Fruit fly (Drosophila melanogaster) whole organism, wandering third instar larva: Measurements from ENCODE around the gene CG3088.

ENCODE experiments used
- Abd-B ChIP-seq: fragments of >200 bp; optimal IDR thresholded peaks from 2 replicates; lab custom pipeline; 2017; ENCODE audit warnings: missing biosample characterization, missing genetic modification characterization
- CG32264 ChIP-seq: fragments of 200-800 bp; sonication (Bioruptor generic); optimal IDR thresholded peaks from 2 replicates; lab custom pipeline; 2016; ENCODE audit warnings: missing biosample characterization, missing genetic modification characterization
- CG9705 ChIP-seq: fragments of 200-800 bp; sonication (Bioruptor generic); optimal IDR thresholded peaks from 2 replicates; lab custom pipeline; 2018; ENCODE audit warnings: missing biosample characterization, mild to moderate bottlenecking, missing genetic modification characterization
- CrebA ChIP-seq: fragments of 200-800 bp; sonication (Bioruptor generic); optimal IDR thresholded peaks from 2 replicates; lab custom pipeline; 2016; ENCODE audit warnings: missing biosample characterization, mild to moderate bottlenecking, missing genetic modification characterization, borderline replicate concordance
- Dfd ChIP-seq: fragments of >200 bp; optimal IDR thresholded peaks from 2 replicates; lab custom pipeline; 2017; ENCODE audit warnings: missing biosample characterization, missing genetic modification characterization
- Dif ChIP-seq: fragments of 200-275, 200-300 bp; sonication (Bioruptor generic); optimal IDR thresholded peaks from 2 replicates; lab custom pipeline; 2018; ENCODE audit warnings: missing biosample characterization, missing genetic modification characterization; ENCODE audit not compliant: partially characterized antibody
- GATAd ChIP-seq: sonication (Bioruptor generic); optimal IDR thresholded peaks from 2 replicates; lab custom pipeline; 2016; ENCODE audit warnings: missing biosample characterization, missing genetic modification characterization
- HLH106 ChIP-seq: fragments of 200-800 bp; optimal IDR thresholded peaks from 3 replicates; lab custom pipeline; 2019; ENCODE audit warnings: missing biosample characterization, mild to moderate bottlenecking, missing genetic modification characterization, moderate library complexity
- Hnf4 ChIP-seq: fragments of 200-800 bp; sonication (Bioruptor generic); optimal IDR thresholded peaks from 2 replicates; lab custom pipeline; 2016; ENCODE audit warnings: missing biosample characterization, mild to moderate bottlenecking, missing genetic modification characterization
- Hr78 ChIP-seq: fragments of >200 bp; optimal IDR thresholded peaks from 2 replicates; lab custom pipeline; 2017; ENCODE audit warnings: missing biosample characterization, missing genetic modification characterization
- Hr83 ChIP-seq: fragments of 200-300 bp; sonication (Bioruptor generic); optimal IDR thresholded peaks from 2 replicates; lab custom pipeline; 2016; ENCODE audit warnings: missing biosample characterization, mild to moderate bottlenecking, missing genetic modification characterization, moderate library complexity; ENCODE audit not compliant: poor library complexity, severe bottlenecking
- Jra ChIP-seq: sonication (Bioruptor generic); optimal IDR thresholded peaks from 2 replicates; lab custom pipeline; 2016; ENCODE audit warnings: missing biosample characterization, missing genetic modification characterization
- Mio ChIP-seq: sonication (Bioruptor generic); optimal IDR thresholded peaks from 2 replicates; lab custom pipeline; 2016; ENCODE audit warnings: missing biosample characterization, missing genetic modification characterization
- Myc ChIP-seq: fragments of >200 bp; optimal IDR thresholded peaks from 2 replicates; lab custom pipeline; 2017
- N ChIP-seq: fragments of >200 bp; optimal IDR thresholded peaks from 2 replicates; lab custom pipeline; 2018; ENCODE audit warnings: missing biosample characterization, missing external identifiers, missing genetic modification characterization
- OdsH ChIP-seq: fragments of 200-800 bp; sonication (Bioruptor generic); optimal IDR thresholded peaks from 2 replicates; lab custom pipeline; 2016; ENCODE audit warnings: missing biosample characterization, mild to moderate bottlenecking, missing genetic modification characterization
- Rel ChIP-seq, 2 experiments: fragments of 200-800 bp; sonication (Bioruptor generic) in 1 of 2; optimal IDR thresholded peaks; 2 replicates in 1 of 2; 3 replicates in 1 of 2; lab custom pipeline; 2016 to 2019; ENCODE audit warnings: mild to moderate bottlenecking in 2 of 2, missing biosample characterization in 2 of 2, missing genetic modification characterization in 2 of 2, moderate library complexity in 1 of 2
- Vsx2 ChIP-seq: fragments of 200-300, 225-300 bp; sonication (Bioruptor generic); optimal IDR thresholded peaks from 2 replicates; lab custom pipeline; 2018; ENCODE audit warnings: missing biosample characterization, missing genetic modification characterization; ENCODE audit not compliant: partially characterized antibody
- brk ChIP-seq: fragments of 200-800 bp; sonication (Bioruptor generic); optimal IDR thresholded peaks from 2 replicates; lab custom pipeline; 2016; ENCODE audit warnings: missing biosample characterization, mild to moderate bottlenecking, missing genetic modification characterization
- dl ChIP-seq, 2 experiments: fragments of 175-275, 200-275 bp in 1 of 2; fragments of 200-275 bp in 1 of 2; sonication (Bioruptor generic); optimal IDR thresholded peaks; lab custom pipeline; 2018; ENCODE audit warnings: mild to moderate bottlenecking in 2 of 2, missing biosample characterization in 2 of 2, missing genetic modification characterization in 2 of 2, moderate library complexity in 2 of 2; ENCODE audit not compliant: partially characterized antibody in 2 of 2, insufficient read depth in 1 of 2
- dmrt93B ChIP-seq: fragments of 200-800 bp; sonication (Bioruptor generic); optimal IDR thresholded peaks from 2 replicates; lab custom pipeline; 2018; ENCODE audit warnings: missing biosample characterization, mild to moderate bottlenecking, missing genetic modification characterization
- dsf ChIP-seq: sonication (Bioruptor generic); optimal IDR thresholded peaks from 2 replicates; lab custom pipeline; 2016; ENCODE audit warnings: missing biosample characterization, missing genetic modification characterization, borderline replicate concordance
- ey ChIP-seq: fragments of 200-800 bp; sonication (Bioruptor generic); optimal IDR thresholded peaks from 2 replicates; lab custom pipeline; 2016; ENCODE audit warnings: missing biosample characterization, missing genetic modification characterization
- foxo ChIP-seq, 2 experiments: fragments of 200-800 bp; sonication (Bioruptor generic); optimal IDR thresholded peaks; 2 replicates in 1 of 2; 3 replicates in 1 of 2; lab custom pipeline; 2016 to 2017; ENCODE audit warnings: missing biosample characterization in 2 of 2, missing genetic modification characterization in 2 of 2
- fru ChIP-seq: fragments of 200-800 bp; sonication (Bioruptor generic); optimal IDR thresholded peaks from 3 replicates; lab custom pipeline; 2016; ENCODE audit warnings: missing biosample characterization, mild to moderate bottlenecking, missing genetic modification characterization
- h ChIP-seq: fragments of 200-800 bp; sonication (Bioruptor generic); optimal IDR thresholded peaks from 3 replicates; lab custom pipeline; 2016; ENCODE audit warnings: missing biosample characterization, mild to moderate bottlenecking, missing genetic modification characterization
- jim ChIP-seq: fragments of 175-275, 200-325 bp; sonication (Bioruptor generic); optimal IDR thresholded peaks from 2 replicates; lab custom pipeline; 2016; ENCODE audit warnings: missing biosample characterization, mild to moderate bottlenecking, missing genetic modification characterization
- lola ChIP-seq: fragments of >200 bp; optimal IDR thresholded peaks from 2 replicates; lab custom pipeline; 2017; ENCODE audit warnings: missing biosample characterization, missing genetic modification characterization
- pan ChIP-seq: fragments of >200 bp; optimal IDR thresholded peaks from 2 replicates; lab custom pipeline; 2017
- psq ChIP-seq: fragments of 200-800 bp; sonication (Bioruptor generic); optimal IDR thresholded peaks from 3 replicates; lab custom pipeline; 2017; ENCODE audit warnings: missing biosample characterization, mild to moderate bottlenecking, missing genetic modification characterization, moderate library complexity
- sage ChIP-seq: fragments of 200-800 bp; sonication (Bioruptor generic); optimal IDR thresholded peaks from 2 replicates; lab custom pipeline; 2016; ENCODE audit warnings: missing biosample characterization, mild to moderate bottlenecking, missing genetic modification characterization
- sv ChIP-seq: fragments of 200-800 bp; sonication (Bioruptor generic); optimal IDR thresholded peaks from 3 replicates; lab custom pipeline; 2016; ENCODE audit warnings: missing biosample characterization, missing genetic modification characterization
- tai ChIP-seq: sonication (Bioruptor generic); optimal IDR thresholded peaks from 2 replicates; lab custom pipeline; 2016; ENCODE audit warnings: missing biosample characterization, missing genetic modification characterization
- usp ChIP-seq: fragments of >200 bp; optimal IDR thresholded peaks from 2 replicates; lab custom pipeline; 2017; ENCODE audit warnings: missing biosample characterization, missing genetic modification characterization
- woc ChIP-seq: sonication (Bioruptor generic); optimal IDR thresholded peaks from 2 replicates; lab custom pipeline; 2016; ENCODE audit warnings: missing biosample characterization, mild to moderate bottlenecking, missing genetic modification characterization

Gene CG3088

DNA sequence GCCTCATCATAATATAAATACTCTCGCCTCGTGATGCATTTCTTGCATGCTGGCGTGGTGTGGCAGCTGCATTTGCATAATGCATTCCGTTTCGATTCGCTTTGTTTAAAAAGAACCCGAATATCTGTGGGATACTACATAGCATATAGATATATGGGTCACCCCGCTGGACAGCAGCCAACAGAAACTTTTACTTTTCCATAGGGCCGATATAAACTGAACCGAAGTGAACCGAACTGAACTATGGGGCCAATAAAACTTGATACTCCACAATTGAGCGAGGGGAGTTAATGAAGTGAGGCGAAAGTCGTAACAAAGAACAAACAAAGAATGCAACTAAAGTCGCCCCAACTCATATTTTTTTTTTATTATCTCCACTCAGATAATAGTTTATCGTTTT is 31.9 kb downstream of the CG3088 start:
- TF ChIP-seq Hnf4 (GFP tag; lab: Kevin White, UChicago), result no peak
- no peak for TF ChIP-seq fru
- TF ChIP-seq Hr78 (GFP tag; lab: Kevin White, UChicago), result no peak
- TF ChIP-seq jim (GFP tag; lab: Kevin White, UChicago), result no peak
- no peak for TF ChIP-seq dsf (GFP tag; lab: Kevin White, UChicago)
- no peak for TF ChIP-seq Vsx2
- TF ChIP-seq CG32264 (GFP tag; lab: Kevin White, UChicago), result no peak
- no peak for TF ChIP-seq dl (GFP tag; optimal IDR thresholded peaks at IDR 0.05; lab: Kevin White, UChicago; ENCODE audit: insufficient read depth in 1 of 2, partially characterized antibody in 2 of 2)
- TF ChIP-seq N (GFP tag; lab: Kevin White, UChicago), result no peak
- no peak for TF ChIP-seq CG9705 (GFP tag; lab: Kevin White, UChicago)
- no peak for TF ChIP-seq pan (lab: Kevin White, UChicago)
- TF ChIP-seq CrebA (GFP tag; lab: Kevin White, UChicago), result no peak
- TF ChIP-seq woc (GFP tag; lab: Kevin White, UChicago), result no peak
- no peak for TF ChIP-seq GATAd (GFP tag; lab: Kevin White, UChicago)
- TF ChIP-seq psq (GFP tag; lab: Kevin White, UChicago), result no peak

DNA sequence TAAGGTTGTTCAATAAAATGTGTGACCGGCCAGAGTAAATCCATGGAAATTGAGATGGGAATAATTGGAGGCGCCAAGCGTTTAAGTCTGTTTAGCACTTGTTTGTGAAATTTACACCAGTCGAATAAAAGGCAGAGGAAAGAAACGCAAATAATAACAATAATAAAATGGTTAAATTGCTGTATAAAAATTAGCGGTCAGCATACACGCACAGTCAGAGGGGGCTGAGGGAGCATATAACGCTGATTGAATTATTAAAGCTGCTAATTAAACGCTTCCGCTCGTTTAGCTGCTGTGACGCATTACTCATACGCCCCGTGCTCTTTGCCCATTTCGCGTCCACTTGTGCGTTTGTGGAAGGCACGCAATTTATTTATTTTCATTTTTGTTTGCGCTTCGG is 33.4 kb downstream of the CG3088 start:
- TF ChIP-seq GATAd (GFP tag; lab: Kevin White, UChicago), result no peak
- TF ChIP-seq fru, result no peak
- TF ChIP-seq usp (GFP tag; lab: Kevin White, UChicago), result no peak
- TF ChIP-seq sv (GFP tag; lab: Kevin White, UChicago), result no peak
- TF ChIP-seq Hr83 (GFP tag; lab: Kevin White, UChicago), result no peak
- no peak for TF ChIP-seq Abd-B (GFP tag; lab: Kevin White, UChicago)
- no peak for TF ChIP-seq N (GFP tag; lab: Kevin White, UChicago)
- TF ChIP-seq Rel (GFP tag; optimal IDR thresholded peaks at IDR 0.05; lab: Kevin White, UChicago), result no peak
- no peak for TF ChIP-seq Rel (tag; optimal IDR thresholded peaks at IDR 0.05; lab: Kevin White, UChicago)
- TF ChIP-seq Mio (GFP tag; lab: Kevin White, UChicago), result no peak
- no peak for TF ChIP-seq brk (GFP tag; lab: Kevin White, UChicago)
- TF ChIP-seq dmrt93B (GFP tag; lab: Kevin White, UChicago), result no peak
- TF ChIP-seq lola (GFP tag; lab: Kevin White, UChicago), result no peak
- no peak for TF ChIP-seq psq (GFP tag; lab: Kevin White, UChicago)
- TF ChIP-seq ey (GFP tag; lab: Kevin White, UChicago), result no peak
- TF ChIP-seq CG9705 (GFP tag; lab: Kevin White, UChicago), result no peak

DNA sequence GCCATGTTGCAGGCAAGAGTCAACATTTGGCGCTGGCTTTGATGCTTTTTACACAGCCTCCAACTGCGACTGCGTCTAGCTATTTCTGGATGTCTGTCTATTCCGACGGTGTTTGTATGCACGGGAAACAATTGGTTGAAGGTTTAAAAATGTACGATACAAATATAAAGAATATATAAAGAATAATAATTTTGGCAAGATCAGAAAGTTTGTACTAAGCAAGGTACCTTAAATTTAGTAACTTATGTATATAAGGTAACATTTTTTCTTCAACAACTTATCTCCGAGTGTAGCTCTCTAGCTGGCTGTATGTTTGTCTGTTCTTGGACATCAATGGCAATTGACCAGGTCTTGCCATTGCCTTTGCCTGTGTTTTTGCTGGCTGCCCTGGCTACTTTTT is 34.3 kb downstream of the CG3088 start:
- TF ChIP-seq h (GFP tag; lab: Kevin White, UChicago) (no peak), ey (GFP tag; lab: Kevin White, UChicago) (no peak), pan (lab: Kevin White, UChicago) (no peak)
- TF ChIP-seq, all 38 proteins: peak for 0

DNA sequence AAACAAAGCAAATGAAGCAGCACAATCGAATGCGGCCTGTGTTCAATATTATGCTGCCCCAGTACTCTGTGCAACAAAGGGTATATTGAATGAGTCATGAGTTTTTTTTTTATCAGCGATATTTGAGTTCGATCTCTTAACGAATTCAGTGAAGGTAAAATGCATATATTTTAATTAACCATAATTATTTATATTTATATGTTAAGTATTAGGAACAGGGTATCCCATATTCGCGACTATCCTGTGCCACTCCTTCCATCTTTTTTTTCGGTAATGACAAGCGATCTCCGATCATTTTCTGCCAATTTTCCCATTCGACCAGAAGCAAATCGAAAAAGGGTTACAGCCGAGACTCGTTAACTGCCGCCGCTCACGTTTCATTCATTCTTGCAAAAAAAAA is 42.1 kb downstream of the CG3088 start:
- TF ChIP-seq Abd-B (GFP tag; lab: Kevin White, UChicago) (no peak), dl (GFP tag; optimal IDR thresholded peaks at IDR 0.05; lab: Kevin White, UChicago; ENCODE audit: insufficient read depth in 1 of 2, partially characterized antibody in 2 of 2) (no peak), CG32264 (GFP tag; lab: Kevin White, UChicago) (no peak), HLH106 (tag; lab: Kevin White, UChicago) (no peak), Myc (lab: Kevin White, UChicago) (no peak), psq (GFP tag; lab: Kevin White, UChicago) (no peak), Jra (GFP tag; lab: Kevin White, UChicago) (no peak), foxo (GFP tag; optimal IDR thresholded peaks at IDR 0.05; lab: Kevin White, UChicago) (no peak), Vsx2 (no peak), tai (GFP tag; lab: Kevin White, UChicago) (no peak), Rel (GFP tag; optimal IDR thresholded peaks at IDR 0.05; lab: Kevin White, UChicago) (no peak), Rel (tag; optimal IDR thresholded peaks at IDR 0.05; lab: Kevin White, UChicago) (no peak), CG9705 (GFP tag; lab: Kevin White, UChicago) (no peak), sage (GFP tag; lab: Kevin White, UChicago) (no peak), jim (GFP tag; lab: Kevin White, UChicago) (no peak), Dfd (no peak), OdsH (no peak), Dif (GFP tag; lab: Kevin White, UChicago) (no peak), fru (no peak)
